Worm (Caenorhabditis elegans) whole organism, early embryonic: ENCODE data around the gene ZC250.2.

Experiments used
- ama-1 ChIP-seq: fragments of 150-350 bp; optimal IDR thresholded peaks from 2 replicates; lab custom pipeline; 2014
- hnd-1 ChIP-seq: sonication (generic microtip); optimal IDR thresholded peaks from 2 replicates; lab custom pipeline; 2016; ENCODE audit warnings: missing genetic modification characterization, missing compliant biosample characterization

DNA sequence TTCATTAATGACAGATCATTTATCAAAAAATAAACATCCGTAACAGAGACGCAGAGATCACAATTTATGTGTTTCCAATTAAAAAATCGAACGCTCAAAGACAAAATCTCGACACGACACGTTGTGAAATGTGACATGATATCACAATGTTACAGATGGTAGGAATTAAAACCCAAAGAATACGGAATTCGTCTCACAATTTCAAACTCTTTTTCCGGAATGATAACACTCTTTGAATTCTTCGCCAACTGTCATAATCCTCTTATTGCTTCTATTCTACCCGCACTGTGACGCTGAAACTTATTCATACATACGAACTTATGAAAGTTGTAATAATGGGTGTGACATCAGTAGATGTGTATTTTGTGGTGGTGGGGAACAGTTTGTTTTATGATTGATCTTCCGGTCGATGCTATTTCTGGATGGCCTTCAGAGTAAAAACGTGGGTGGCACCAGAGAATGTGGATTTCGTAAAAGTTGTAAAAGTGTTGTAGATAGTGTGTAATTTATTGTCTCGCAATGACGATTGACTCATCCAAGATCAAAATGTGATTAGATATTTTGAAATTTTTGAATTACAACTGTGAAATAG, 24.4 kb downstream of the ZC250.2 start:
- TF ChIP-seq ama-1 (lab: Kevin White, UChicago) (no peak), hnd-1 (tag; lab: Kevin White, UChicago) (no peak)
